Worm (Caenorhabditis elegans): ENCODE data around the gene grl-12.

Gene grl-12

ce11 chrV:8636907-8637306 is at the start of gene grl-12:
Gene grl-12 (minus strand): TSS chrV:8637007.
- TF ChIP-seq tra-1 (GFP tag; IDR thresholded peaks at IDR 0.05) (no peak), mxl-2 (GFP tag; conservative IDR thresholded peaks at IDR 0.05) (no peak), nhr-77 (tag; optimal IDR thresholded peaks at IDR 0.05) (no peak), egl-27 (tag; optimal IDR thresholded peaks at IDR 0.05) (no peak), ama-1 (optimal IDR thresholded peaks at IDR 0.05) (no peak), D1046.2 (GFP tag; IDR thresholded peaks at IDR 0.05) (no peak), daf-16 (GFP tag; optimal IDR thresholded peaks at IDR 0.05) (no peak), daf-16 (tag; optimal IDR thresholded peaks at IDR 0.05) (no peak), ztf-11 (tag; optimal IDR thresholded peaks at IDR 0.05) (no peak), Y75B8A.6 (GFP tag; IDR thresholded peaks at IDR 0.05) (no peak), duxl-1 (tag; optimal IDR thresholded peaks at IDR 0.05; ENCODE audit: poor library complexity) (no peak), spr-1 (tag; optimal IDR thresholded peaks at IDR 0.05) (no peak), daf-8 (GFP tag; IDR thresholded peaks at IDR 0.05) (no peak), attf-4 (tag; optimal IDR thresholded peaks at IDR 0.05) (no peak), pha-4 (GFP tag; IDR thresholded peaks at IDR 0.05) (no peak), pha-4 (tag; optimal IDR thresholded peaks at IDR 0.05) (no peak), mep-1 (tag; optimal IDR thresholded peaks at IDR 0.05) (no peak), lin-15B (tag; optimal IDR thresholded peaks at IDR 0.05) (no peak)

- TF ChIP-seq snpc-1.2 (GFP tag; IDR thresholded peaks at IDR 0.05) (no peak), Y48G9A.11 (GFP tag; IDR thresholded peaks at IDR 0.05) (no peak), pqm-1 (tag; optimal IDR thresholded peaks at IDR 0.05) (no peak), hmg-1.1 (GFP tag; IDR thresholded peaks at IDR 0.05) (no peak), ceh-44 (GFP tag; IDR thresholded peaks at IDR 0.05) (no peak), saeg-2 (GFP tag; IDR thresholded peaks at IDR 0.05) (no peak), nhr-10 (tag; optimal IDR thresholded peaks at IDR 0.05) (no peak), ceh-82 (tag; optimal IDR thresholded peaks at IDR 0.05) (no peak), gei-8 (GFP tag; optimal IDR thresholded peaks at IDR 0.05) (no peak), D1046.2 (GFP tag; IDR thresholded peaks at IDR 0.05) (no peak), skn-1 (tag; optimal IDR thresholded peaks at IDR 0.05) (no peak), vab-7 (GFP tag; IDR thresholded peaks at IDR 0.05) (no peak), unc-39 (tag; optimal IDR thresholded peaks at IDR 0.05) (no peak), F10B5.3 (tag; optimal IDR thresholded peaks at IDR 0.05) (no peak)
Observed at ce11 chrV:8683787-8684186, 47.0 kb upstream of the grl-12 start.

ce11 chrV:8682719-8683118 is 45.9 kb upstream of the grl-12 start, which contains the start of gene cln-3.3:
Gene cln-3.3 (plus strand): TSS chrV:8683052.
- TF ChIP-seq F26F4.8 (GFP tag; conservative IDR thresholded peaks at IDR 0.05) (no peak), php-3 (GFP tag; IDR thresholded peaks at IDR 0.05) (peak; percentile 93), mxl-3 (GFP tag; optimal IDR thresholded peaks at IDR 0.05) (peak; percentile 58), pqm-1 (tag; optimal IDR thresholded peaks at IDR 0.05) (peak; percentile 66), daf-16 (GFP tag; optimal IDR thresholded peaks at IDR 0.05) (no peak), daf-16 (tag; optimal IDR thresholded peaks at IDR 0.05) (peak; percentile 67), sdz-12 (GFP tag; optimal IDR thresholded peaks at IDR 0.05) (no peak), mdl-1 (tag; optimal IDR thresholded peaks at IDR 0.05) (peak in 1 of 2 experiments; percentile 42), dmd-9 (GFP tag; IDR thresholded peaks at IDR 0.05) (no peak)

ce11 chrV:8681050-8681449 is 44.2 kb upstream of the grl-12 start, which contains the start of gene ZC190.2:
Gene ZC190.2 (plus strand): TSS chrV:8681350.
- TF ChIP-seq nhr-41 (GFP tag; IDR thresholded peaks at IDR 0.05) (no peak), jun-1 (tag; optimal IDR thresholded peaks at IDR 0.05) (no peak), vab-7 (GFP tag; IDR thresholded peaks at IDR 0.05) (no peak), F44E2.7 (GFP tag; IDR thresholded peaks at IDR 0.05) (no peak), mdl-1 (tag; optimal IDR thresholded peaks at IDR 0.05) (no peak), gei-8 (GFP tag; optimal IDR thresholded peaks at IDR 0.05) (no peak), R02D3.7 (tag; optimal IDR thresholded peaks at IDR 0.05) (no peak), skn-1 (tag; optimal IDR thresholded peaks at IDR 0.05) (no peak)
